Worm (Caenorhabditis elegans): ENCODE measurements around the gene F11E6.10.

DNA sequence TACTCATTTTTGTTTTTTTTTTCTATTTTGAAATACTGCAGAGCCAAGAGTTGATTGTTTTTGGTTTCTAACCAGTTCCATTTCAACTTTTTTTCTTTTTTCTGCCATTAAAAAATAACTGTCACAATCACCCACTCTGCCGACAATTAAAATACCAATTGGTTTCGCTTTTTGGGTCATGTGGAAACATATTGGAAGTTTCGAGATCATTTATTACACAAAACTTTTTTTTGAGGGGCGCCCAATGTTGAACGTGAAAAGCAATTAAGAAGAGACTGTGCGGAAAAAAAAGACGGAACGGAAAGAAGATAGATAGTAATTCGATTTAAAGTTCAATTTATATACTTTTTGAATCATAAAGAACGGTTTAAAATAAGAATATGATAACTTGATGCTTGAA, 11.1 kb upstream of the F11E6.10 start:
- TF ChIP-seq him-1 (tag; optimal IDR thresholded peaks at IDR 0.05) (no peak), W03F9.2 (tag; optimal IDR thresholded peaks at IDR 0.05) (no peak), dao-5 (tag; optimal IDR thresholded peaks at IDR 0.05) (no peak)

All from whole organism, L4/young adult.